Worm (Caenorhabditis elegans) whole organism, L1 larva: ENCODE results near the gene dot-1.2.

Source experiments
- dsc-1 ChIP-seq: sonication (generic microtip); optimal IDR thresholded peaks from 2 replicates; lab custom pipeline; 2016; ENCODE audit warnings: mild to moderate bottlenecking, missing genetic modification characterization, missing compliant biosample characterization
- egl-27 ChIP-seq, 2 experiments: fragments of 150-350 bp in 1 of 2; sonication (generic microtip); optimal IDR thresholded peaks; 3 replicates each; lab custom pipeline; 2017 to 2018; ENCODE audit warnings: missing biosample characterization in 2 of 2, missing genetic modification characterization in 2 of 2, missing genetic modification reagents in 2 of 2
- fkh-10 ChIP-seq: sonication (generic microtip); optimal IDR thresholded peaks from 2 replicates; lab custom pipeline; 2017; ENCODE audit warnings: missing biosample characterization, missing genetic modification reagents, missing genetic modification characterization
- lin-13 ChIP-seq: fragments of 150-350 bp; optimal IDR thresholded peaks from 2 replicates; lab custom pipeline; 2014; ENCODE audit warnings: missing biosample characterization, missing genetic modification reagents, missing genetic modification characterization
- lin-14 ChIP-seq: fragments of 200-800 bp; sonication (Bioruptor generic); optimal IDR thresholded peaks from 2 replicates; lab custom pipeline; 2018; ENCODE audit warnings: mild to moderate bottlenecking, missing genetic modification characterization, moderate library complexity, missing compliant biosample characterization
- lin-15B ChIP-seq: fragments of 150-350 bp; sonication (generic microtip); optimal IDR thresholded peaks from 3 replicates; lab custom pipeline; 2014; ENCODE audit warnings: missing biosample characterization, missing genetic modification characterization
- lsy-2 ChIP-seq, 2 experiments: fragments of 150-350 bp; optimal IDR thresholded peaks; 2 replicates each; lab custom pipeline; 2014; ENCODE audit warnings: missing biosample characterization in 2 of 2, missing genetic modification characterization in 2 of 2
- nhr-237 ChIP-seq: fragments of 150-350 bp; optimal IDR thresholded peaks from 2 replicates; lab custom pipeline; 2014; ENCODE audit warnings: missing biosample characterization, missing genetic modification characterization
- snu-23 ChIP-seq: sonication (generic microtip); optimal IDR thresholded peaks from 2 replicates; lab custom pipeline; 2016; ENCODE audit warnings: missing genetic modification characterization, missing compliant biosample characterization
- sptf-1 ChIP-seq: fragments of 150-350 bp; optimal IDR thresholded peaks from 2 replicates; lab custom pipeline; 2014; ENCODE audit warnings: missing biosample characterization, missing genetic modification characterization
- unc-30 ChIP-seq: sonication (generic microtip); optimal IDR thresholded peaks from 2 replicates; lab custom pipeline; 2017; ENCODE audit warnings: missing biosample characterization, missing genetic modification characterization

DNA sequence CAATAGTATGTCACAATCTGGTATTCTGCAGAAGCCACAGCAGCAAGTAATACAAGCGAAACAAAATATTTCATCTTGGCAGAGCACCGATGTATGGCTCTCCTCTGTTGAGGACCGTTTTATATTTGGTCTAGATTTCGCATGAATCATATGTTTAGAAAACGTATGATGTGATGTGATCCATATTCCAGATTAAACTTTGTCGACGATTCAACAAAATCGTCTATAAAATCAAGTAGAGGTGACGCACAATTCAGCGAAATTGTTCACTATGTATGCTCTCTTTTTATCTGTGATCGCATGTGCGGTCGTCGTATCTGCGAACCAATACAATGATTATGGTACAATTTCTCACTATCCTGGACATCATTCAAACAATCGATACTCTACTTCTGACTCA is 10.7 kb upstream of the dot-1.2 start, which contains the start of the genes Y62H9A.3 and Y62H9A.4:
- no peak for TF ChIP-seq snu-23 (GFP tag; lab: Kevin White, UChicago)
- TF ChIP-seq lin-14 (GFP tag; lab: Kevin White, UChicago), result no peak
- no peak for TF ChIP-seq egl-27 (tag; optimal IDR thresholded peaks at IDR 0.05; lab: Kevin White, UChicago)
- no peak for TF ChIP-seq lin-13
- no peak for TF ChIP-seq sptf-1 (tag; lab: Kevin White, UChicago)
- TF ChIP-seq unc-30 (tag; lab: Kevin White, UChicago), result no peak
- no peak for TF ChIP-seq dsc-1 (tag; lab: Kevin White, UChicago)
- no peak for TF ChIP-seq nhr-237 (tag; lab: Kevin White, UChicago)
- no peak for TF ChIP-seq fkh-10
- no peak for TF ChIP-seq lsy-2 (tag; optimal IDR thresholded peaks at IDR 0.05; lab: Kevin White, UChicago)
- no peak for TF ChIP-seq lin-15B (tag; lab: Kevin White, UChicago)
